Worm (Caenorhabditis elegans) whole organism, L2 larva: ENCODE results near the gene K05F1.8.
"Not testable (repeated sequence)": the region's sequence is repeated elsewhere in the genome, so short reads cannot be mapped to it uniquely, and the experiment has no call there.

Experiments used
- R02D3.7 ChIP-seq: fragments of 150-350 bp; optimal IDR thresholded peaks from 2 replicates; lab custom pipeline; 2014; ENCODE audit warnings: missing biosample characterization, missing genetic modification characterization
- ZK546.5 ChIP-seq: sonication (generic microtip); optimal IDR thresholded peaks from 2 replicates; lab custom pipeline; 2017; ENCODE audit warnings: missing biosample characterization, missing genetic modification characterization
- alr-1 ChIP-seq: fragments of 150-350 bp; optimal IDR thresholded peaks from 2 replicates; lab custom pipeline; 2014; ENCODE audit warnings: missing biosample characterization, missing genetic modification characterization
- aly-2 ChIP-seq: fragments of 150-350 bp; optimal IDR thresholded peaks from 2 replicates; lab custom pipeline; 2014; ENCODE audit warnings: missing biosample characterization, missing genetic modification characterization
- ceh-16 ChIP-seq: fragments of 150-350 bp; optimal IDR thresholded peaks from 2 replicates; lab custom pipeline; 2014; ENCODE audit warnings: missing biosample characterization, missing genetic modification characterization
- ceh-82 ChIP-seq: fragments of 150-350 bp; optimal IDR thresholded peaks from 2 replicates; lab custom pipeline; 2014; ENCODE audit warnings: missing biosample characterization, missing genetic modification characterization
- crh-2 ChIP-seq: sonication (generic microtip); optimal IDR thresholded peaks from 2 replicates; lab custom pipeline; 2017; ENCODE audit warnings: missing biosample characterization, missing genetic modification characterization
- dmd-4 ChIP-seq: sonication (generic microtip); optimal IDR thresholded peaks from 2 replicates; lab custom pipeline; 2017; ENCODE audit warnings: missing biosample characterization, missing genetic modification characterization
- egl-27 ChIP-seq: sonication (generic microtip); optimal IDR thresholded peaks from 3 replicates; lab custom pipeline; 2017; ENCODE audit warnings: missing biosample characterization, missing genetic modification reagents, missing genetic modification characterization
- elt-3 ChIP-seq: sonication (generic microtip); optimal IDR thresholded peaks from 2 replicates; lab custom pipeline; 2017; ENCODE audit warnings: missing biosample characterization, missing genetic modification characterization
- fos-1 ChIP-seq: fragments of 150-350 bp; optimal IDR thresholded peaks from 2 replicates; lab custom pipeline; 2014; ENCODE audit warnings: missing biosample characterization, missing genetic modification characterization
- gmeb-1 ChIP-seq: fragments of 150-350 bp; optimal IDR thresholded peaks from 2 replicates; lab custom pipeline; 2014; ENCODE audit warnings: missing biosample characterization, missing genetic modification characterization
- lin-39 ChIP-seq: fragments of 150-350 bp; optimal IDR thresholded peaks from 2 replicates; lab custom pipeline; 2014; ENCODE audit warnings: missing biosample characterization, missing genetic modification reagents, missing genetic modification characterization
- lsy-2 ChIP-seq, 2 experiments: fragments of 150-350 bp in 1 of 2; sonication (generic microtip) in 1 of 2; optimal IDR thresholded peaks; 2 replicates each; lab custom pipeline; 2014 to 2017; ENCODE audit warnings: missing biosample characterization in 2 of 2, missing genetic modification characterization in 2 of 2
- mab-5 ChIP-seq: fragments of 150-350 bp; optimal IDR thresholded peaks from 2 replicates; lab custom pipeline; 2014; ENCODE audit warnings: missing biosample characterization, missing genetic modification characterization
- mbf-1 ChIP-seq: sonication (generic microtip); optimal IDR thresholded peaks from 2 replicates; lab custom pipeline; 2017; ENCODE audit warnings: missing biosample characterization, missing genetic modification characterization
- mdl-1 ChIP-seq, 2 experiments: fragments of 150-350 bp in 1 of 2; sonication (generic microtip) in 1 of 2; optimal IDR thresholded peaks; 2 replicates each; lab custom pipeline; 2017; ENCODE audit warnings: missing biosample characterization in 2 of 2, missing genetic modification characterization in 2 of 2
- nhr-12 ChIP-seq: fragments of 150-350 bp; optimal IDR thresholded peaks from 2 replicates; lab custom pipeline; 2014; ENCODE audit warnings: missing biosample characterization, missing genetic modification characterization
- nhr-129 ChIP-seq: fragments of 150-350 bp; optimal IDR thresholded peaks from 2 replicates; lab custom pipeline; 2014; ENCODE audit warnings: missing biosample characterization, missing genetic modification characterization
- nhr-21 ChIP-seq: fragments of 150-350 bp; optimal IDR thresholded peaks from 2 replicates; lab custom pipeline; 2014; ENCODE audit warnings: missing biosample characterization, missing genetic modification characterization
- nhr-23 ChIP-seq: fragments of 150-350 bp; optimal IDR thresholded peaks from 2 replicates; lab custom pipeline; 2014; ENCODE audit warnings: missing biosample characterization, missing genetic modification reagents, missing genetic modification characterization
- nhr-25 ChIP-seq: fragments of 150-350 bp; sonication (generic microtip); optimal IDR thresholded peaks from 3 replicates; lab custom pipeline; 2014; ENCODE audit warnings: missing biosample characterization, missing genetic modification characterization
- nhr-77 ChIP-seq: fragments of 150-350 bp; optimal IDR thresholded peaks from 2 replicates; lab custom pipeline; 2014; ENCODE audit warnings: missing biosample characterization, missing genetic modification characterization
- peb-1 ChIP-seq: fragments of 150-350 bp; optimal IDR thresholded peaks from 2 replicates; lab custom pipeline; 2014; ENCODE audit warnings: missing biosample characterization, missing genetic modification characterization
- skn-1 ChIP-seq: sonication (generic microtip); optimal IDR thresholded peaks from 2 replicates; lab custom pipeline; 2017; ENCODE audit warnings: missing biosample characterization, missing genetic modification characterization
- sma-3 ChIP-seq: sonication (generic microtip); optimal IDR thresholded peaks from 2 replicates; lab custom pipeline; 2016; ENCODE audit warnings: missing genetic modification reagents, missing genetic modification characterization, missing compliant biosample characterization
- sma-9 ChIP-seq, 2 experiments: fragments of 150-350 bp in 1 of 2; sonication (generic microtip) in 1 of 2; optimal IDR thresholded peaks; 2 replicates each; lab custom pipeline; 2014 to 2016; ENCODE audit warnings: missing genetic modification characterization in 2 of 2, mild to moderate bottlenecking in 1 of 2, missing biosample characterization in 1 of 2, missing compliant biosample characterization in 1 of 2, missing genetic modification reagents in 1 of 2, moderate library complexity in 1 of 2
- snpc-4 ChIP-seq: fragments of 150-350 bp; optimal IDR thresholded peaks from 2 replicates; lab custom pipeline; 2014; ENCODE audit warnings: missing biosample characterization, missing genetic modification characterization
- unc-39 ChIP-seq: fragments of 150-350 bp; optimal IDR thresholded peaks from 2 replicates; lab custom pipeline; 2014; ENCODE audit warnings: missing biosample characterization, missing genetic modification characterization
- unc-62 ChIP-seq: fragments of 150-350 bp; optimal IDR thresholded peaks from 2 replicates; lab custom pipeline; 2014; ENCODE audit warnings: missing biosample characterization, missing genetic modification reagents, missing genetic modification characterization
- zag-1 ChIP-seq: fragments of 150-350 bp; optimal IDR thresholded peaks from 2 replicates; lab custom pipeline; 2014; ENCODE audit warnings: missing biosample characterization, missing genetic modification characterization
- ztf-1 ChIP-seq: fragments of 200-800 bp; sonication (Bioruptor generic); conservative IDR thresholded peaks from 2 replicates; pipeline ENCODE4 v1.3.6; 2022; ENCODE audit warnings: missing genetic modification characterization, missing compliant biosample characterization
- ztf-4 ChIP-seq: fragments of 150-350 bp; optimal IDR thresholded peaks from 2 replicates; lab custom pipeline; 2014; ENCODE audit warnings: missing biosample characterization, missing genetic modification characterization

K05F1.8 gene

ce11 chrII:5818298-5818697, 18.8 kb upstream of the K05F1.8 start, which contains the start of gene ZK1248.4:
ZK1248.4 (plus strand) TSS chrII:5818598.
- no peak for TF ChIP-seq zag-1
- TF ChIP-seq snpc-4 (tag; lab: Kevin White, UChicago): no peak

ce11 chrII:5816346-5816745, 16.9 kb upstream of the K05F1.8 start, which contains the start of gene ZK1248.20:
ZK1248.20 (plus strand) TSS chrII:5816646.
- TF ChIP-seq ztf-4 (no peak), R02D3.7 (no peak), sma-9 (GFP tag; optimal IDR thresholded peaks at IDR 0.05; lab: Kevin White, UChicago) (no peak), sma-9 (tag; optimal IDR thresholded peaks at IDR 0.05; lab: Kevin White, UChicago) (no peak), nhr-23 (tag; lab: Kevin White, UChicago) (no peak), fos-1 (tag; lab: Kevin White, UChicago) (no peak), egl-27 (tag; lab: Kevin White, UChicago) (no peak), dmd-4 (tag; lab: Kevin White, UChicago) (no peak), ztf-1 (no peak), unc-39 (no peak), elt-3 (tag; lab: Kevin White, UChicago) (no peak), crh-2 (tag; lab: Kevin White, UChicago) (no peak), zag-1 (no peak), mab-5 (no peak), ceh-82 (tag; lab: Kevin White, UChicago) (no peak), mbf-1 (tag; lab: Kevin White, UChicago) (no peak)

ce11 chrII:5815382-5815781, 15.9 kb upstream of the K05F1.8 start, which contains the start of gene wago-5:
wago-5 (minus strand) TSS chrII:5815482.
- not testable (repeated sequence) for TF ChIP-seq sma-3 (GFP tag; lab: Kevin White, UChicago); egl-27 (tag; lab: Kevin White, UChicago); nhr-25 (tag; lab: Kevin White, UChicago)

- no peak for TF ChIP-seq ztf-4
- no peak for TF ChIP-seq R02D3.7
- no peak for TF ChIP-seq unc-62 (GFP tag; lab: Kevin White, UChicago)
- no peak for TF ChIP-seq egl-27 (tag; lab: Kevin White, UChicago)
- TF ChIP-seq sma-3 (GFP tag; lab: Kevin White, UChicago): no peak
- no peak for TF ChIP-seq mdl-1 (tag; optimal IDR thresholded peaks at IDR 0.05; lab: Kevin White, UChicago)
- TF ChIP-seq alr-1 (tag; lab: Kevin White, UChicago): no peak
- no peak for TF ChIP-seq dmd-4 (tag; lab: Kevin White, UChicago)
- TF ChIP-seq nhr-23 (tag; lab: Kevin White, UChicago): no peak
- no peak for TF ChIP-seq fos-1 (tag; lab: Kevin White, UChicago)
- no peak for TF ChIP-seq nhr-21 (tag; lab: Kevin White, UChicago)
- no peak for TF ChIP-seq aly-2
- no peak for TF ChIP-seq lin-39 (tag; lab: Kevin White, UChicago)
- no peak for TF ChIP-seq nhr-129 (tag; lab: Kevin White, UChicago)
- no peak for TF ChIP-seq snpc-4 (tag; lab: Kevin White, UChicago)
These were observed 10.8 kb upstream of the K05F1.8 start, which contains the start of the genes msp-64 and ZK1248.5 for ce11 chrII:5810230-5810629. msp-64 (minus strand) TSS chrII:5810330. ZK1248.5 (plus strand) TSS chrII:5810514.

ce11 chrII:5806563-5806962, 7.1 kb upstream of the K05F1.8 start:
- TF ChIP-seq dmd-4 (tag; lab: Kevin White, UChicago) (no peak), lsy-2 (tag; optimal IDR thresholded peaks at IDR 0.05; lab: Kevin White, UChicago) (no peak), mbf-1 (tag; lab: Kevin White, UChicago) (no peak), nhr-12 (no peak), ZK546.5 (tag; lab: Kevin White, UChicago) (no peak), skn-1 (no peak), ceh-16 (no peak), mdl-1 (tag; optimal IDR thresholded peaks at IDR 0.05; lab: Kevin White, UChicago) (no peak), zag-1 (no peak), R02D3.7 (no peak), fos-1 (tag; lab: Kevin White, UChicago) (peak; percentile 80), nhr-77 (no peak), sma-9 (GFP tag; optimal IDR thresholded peaks at IDR 0.05; lab: Kevin White, UChicago) (no peak), sma-9 (tag; optimal IDR thresholded peaks at IDR 0.05; lab: Kevin White, UChicago) (no peak), gmeb-1 (tag; lab: Kevin White, UChicago) (peak; percentile 10), peb-1 (tag; lab: Kevin White, UChicago) (no peak), ztf-1 (no peak), nhr-25 (tag; lab: Kevin White, UChicago) (no peak), nhr-23 (tag; lab: Kevin White, UChicago) (no peak), crh-2 (tag; lab: Kevin White, UChicago) (peak; percentile 17)
